Fruit fly (Drosophila melanogaster) whole organism, prepupa: ENCODE results near the gene Pgant8.

Experiments
- Blimp-1 ChIP-seq: fragments of 200-800 bp; sonication (Bioruptor generic); optimal IDR thresholded peaks from 3 replicates; lab custom pipeline; 2017; ENCODE audit warnings: missing biosample characterization, missing genetic modification characterization, mild to moderate bottlenecking, moderate library complexity, missing genetic modification reagents
- CG10631 ChIP-seq: fragments of 200-800 bp; sonication (Bioruptor generic); optimal IDR thresholded peaks from 2 replicates; lab custom pipeline; 2016; ENCODE audit warnings: missing biosample characterization, missing genetic modification characterization
- CG11762 ChIP-seq: fragments of 200-800 bp; sonication (Bioruptor generic); optimal IDR thresholded peaks from 3 replicates; lab custom pipeline; 2016; ENCODE audit warnings: missing biosample characterization, missing genetic modification characterization; ENCODE audit not compliant: insufficient read depth
- CG11902 ChIP-seq: fragments of 200-800 bp; sonication (Bioruptor generic); optimal IDR thresholded peaks from 3 replicates; lab custom pipeline; 2016; ENCODE audit warnings: missing biosample characterization, missing genetic modification characterization
- CG31627 ChIP-seq: fragments of 200-800 bp; sonication (Bioruptor generic); optimal IDR thresholded peaks from 3 replicates; lab custom pipeline; 2016; ENCODE audit warnings: missing biosample characterization, missing genetic modification characterization
- CG32006 ChIP-seq: fragments of 200-800 bp; sonication (Bioruptor generic); optimal IDR thresholded peaks from 3 replicates; lab custom pipeline; 2017; ENCODE audit warnings: missing biosample characterization, mild to moderate bottlenecking, missing genetic modification characterization
- CG34406 ChIP-seq: fragments of 200-800 bp; sonication (Bioruptor generic); optimal IDR thresholded peaks from 3 replicates; lab custom pipeline; 2016; ENCODE audit warnings: missing biosample characterization, missing genetic modification characterization
- CG3919 ChIP-seq: fragments of 200-800 bp; sonication (Bioruptor generic); optimal IDR thresholded peaks from 3 replicates; lab custom pipeline; 2016; ENCODE audit warnings: missing biosample characterization, missing genetic modification characterization
- CG4318 ChIP-seq: fragments of 200-800 bp; sonication (Bioruptor generic); optimal IDR thresholded peaks from 3 replicates; lab custom pipeline; 2017; ENCODE audit warnings: missing biosample characterization, mild to moderate bottlenecking, missing genetic modification characterization
- CG6163 ChIP-seq: fragments of 200-800 bp; sonication (Bioruptor generic); IDR thresholded peaks from 3 replicates; pipeline ENCODE4 v1.3.6; 2022; ENCODE audit warnings: missing biosample characterization, missing genetic modification characterization
- CG6792 ChIP-seq: fragments of 200-800 bp; sonication (Bioruptor generic); optimal IDR thresholded peaks from 3 replicates; lab custom pipeline; 2016; ENCODE audit warnings: missing biosample characterization, missing genetic modification characterization
- CG7368 ChIP-seq: fragments of 200-800 bp; sonication (Bioruptor generic); optimal IDR thresholded peaks from 3 replicates; lab custom pipeline; 2016; ENCODE audit warnings: missing biosample characterization, missing genetic modification characterization
- CG8119 ChIP-seq: fragments of 200-800 bp; sonication (Bioruptor generic); IDR thresholded peaks from 3 replicates; pipeline ENCODE4 v1.3.6; 2022; ENCODE audit warnings: missing biosample characterization, missing genetic modification characterization
- CG8319 ChIP-seq: fragments of 200-800 bp; sonication (Bioruptor generic); optimal IDR thresholded peaks from 3 replicates; lab custom pipeline; 2016; ENCODE audit warnings: missing biosample characterization, missing genetic modification characterization
- CG8632 ChIP-seq: fragments of 200-800 bp; sonication (Bioruptor generic); optimal IDR thresholded peaks from 3 replicates; lab custom pipeline; 2016; ENCODE audit warnings: missing biosample characterization, missing genetic modification characterization
- CG9139 ChIP-seq: fragments of 200-800 bp; sonication (Bioruptor generic); optimal IDR thresholded peaks from 3 replicates; lab custom pipeline; 2017; ENCODE audit warnings: missing biosample characterization, mild to moderate bottlenecking, missing genetic modification characterization
- Eip75B ChIP-seq: fragments of 200-800 bp; sonication (Bioruptor generic); optimal IDR thresholded peaks from 3 replicates; lab custom pipeline; 2016; ENCODE audit warnings: missing biosample characterization, missing genetic modification characterization
- Eip78C ChIP-seq: fragments of 200-800 bp; sonication (Bioruptor generic); peaks from one replicate; lab custom pipeline; 2016; ENCODE audit warnings: missing biosample characterization, missing genetic modification characterization
- Eip93F ChIP-seq: fragments of 200-800 bp; sonication (Bioruptor generic); optimal IDR thresholded peaks from 2 replicates; lab custom pipeline; 2016; ENCODE audit warnings: missing biosample characterization, mild to moderate bottlenecking, missing genetic modification characterization
- Ets21C ChIP-seq: fragments of 200-800 bp; sonication (Bioruptor generic); optimal IDR thresholded peaks from 3 replicates; lab custom pipeline; 2016; ENCODE audit warnings: missing biosample characterization, missing genetic modification characterization
- Hr4 ChIP-seq: fragments of 200-800 bp; sonication (Bioruptor generic); optimal IDR thresholded peaks from 3 replicates; lab custom pipeline; 2016; ENCODE audit warnings: missing biosample characterization, missing genetic modification characterization
- Met ChIP-seq: fragments of 200-800 bp; sonication (Bioruptor generic); optimal IDR thresholded peaks from 3 replicates; lab custom pipeline; 2016; ENCODE audit warnings: missing biosample characterization, missing genetic modification characterization
- Smox ChIP-seq: fragments of 200-800 bp; sonication (Bioruptor generic); optimal IDR thresholded peaks from 3 replicates; lab custom pipeline; 2016; ENCODE audit warnings: missing biosample characterization, missing genetic modification characterization
- Sox14 ChIP-seq: fragments of 200-800 bp; sonication (Bioruptor generic); optimal IDR thresholded peaks from 3 replicates; lab custom pipeline; 2016; ENCODE audit warnings: missing biosample characterization, missing genetic modification characterization
- Sox15 ChIP-seq: fragments of 200-800 bp; sonication (Bioruptor generic); optimal IDR thresholded peaks from 3 replicates; lab custom pipeline; 2016; ENCODE audit warnings: missing biosample characterization, missing genetic modification characterization
- achi ChIP-seq: fragments of 200-800 bp; sonication (Bioruptor generic); optimal IDR thresholded peaks from 3 replicates; lab custom pipeline; 2016; ENCODE audit warnings: missing biosample characterization, missing genetic modification characterization
- acj6 ChIP-seq: fragments of 200-800 bp; sonication (Bioruptor generic); optimal IDR thresholded peaks from 3 replicates; lab custom pipeline; 2016; ENCODE audit warnings: missing biosample characterization, missing genetic modification characterization
- cyc ChIP-seq: fragments of 200-800 bp; sonication (Bioruptor generic); optimal IDR thresholded peaks from 3 replicates; lab custom pipeline; 2016; ENCODE audit warnings: missing biosample characterization, missing genetic modification characterization
- dac ChIP-seq: fragments of 200-800 bp; sonication (Bioruptor generic); optimal IDR thresholded peaks from 2 replicates; lab custom pipeline; 2017; ENCODE audit warnings: missing biosample characterization, mild to moderate bottlenecking, missing genetic modification characterization
- esn ChIP-seq: fragments of 200-800 bp; sonication (Bioruptor generic); optimal IDR thresholded peaks from 2 replicates; lab custom pipeline; 2016; ENCODE audit warnings: missing biosample characterization, mild to moderate bottlenecking, missing genetic modification characterization, moderate library complexity
- fkh ChIP-seq: fragments of 200-800 bp; sonication (Bioruptor generic); optimal IDR thresholded peaks from 3 replicates; lab custom pipeline; 2017; ENCODE audit warnings: missing biosample characterization, mild to moderate bottlenecking, missing genetic modification characterization, moderate library complexity
- lz ChIP-seq: fragments of 200-800 bp; sonication (Bioruptor generic); optimal IDR thresholded peaks from 3 replicates; lab custom pipeline; 2016; ENCODE audit warnings: missing biosample characterization, missing genetic modification characterization
- net ChIP-seq: fragments of 200-800 bp; sonication (Bioruptor generic); optimal IDR thresholded peaks from 3 replicates; lab custom pipeline; 2016; ENCODE audit warnings: missing biosample characterization, missing genetic modification characterization
- pdm3 ChIP-seq: fragments of 200-800 bp; sonication (Bioruptor generic); optimal IDR thresholded peaks from 3 replicates; lab custom pipeline; 2016; ENCODE audit warnings: missing biosample characterization, missing genetic modification characterization
- svp ChIP-seq: fragments of 200-800 bp; sonication (Bioruptor generic); peaks from one replicate; lab custom pipeline; 2016; ENCODE audit warnings: missing biosample characterization, missing genetic modification characterization
- topi ChIP-seq: fragments of 200-800 bp; sonication (Bioruptor generic); optimal IDR thresholded peaks from 3 replicates; lab custom pipeline; 2016; ENCODE audit warnings: missing biosample characterization, missing genetic modification characterization
- vri ChIP-seq: fragments of 200-800 bp; sonication (Bioruptor generic); optimal IDR thresholded peaks from 3 replicates; lab custom pipeline; 2016; ENCODE audit warnings: missing biosample characterization, mild to moderate bottlenecking, missing genetic modification characterization

Pgant8 gene

DNA sequence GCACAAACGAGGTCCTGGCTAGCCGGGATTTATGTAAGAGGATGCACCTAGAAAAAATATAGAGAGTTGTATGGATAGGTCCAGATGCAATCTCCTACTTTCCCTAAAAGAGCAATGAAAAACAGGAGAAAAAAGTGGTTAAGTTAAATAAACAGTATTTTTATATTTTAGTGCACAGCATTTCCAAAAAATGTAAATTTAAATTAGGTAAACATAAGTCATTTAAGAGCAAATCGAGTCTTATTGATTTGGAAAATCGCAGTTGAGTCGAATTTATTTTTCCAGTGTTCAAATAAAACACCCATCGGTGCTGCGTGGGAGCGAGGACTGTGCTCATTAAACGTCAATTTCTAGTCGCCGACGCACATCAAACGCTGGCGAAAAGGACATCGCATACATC lies 17.9 kb upstream of the Pgant8 start:
- TF ChIP-seq CG10631 (no peak), Hr4 (GFP tag; lab: Kevin White, UChicago) (no peak), CG8119 (GFP tag; lab: Robert Waterston, UW) (no peak), vri (GFP tag; lab: Kevin White, UChicago) (no peak), CG34406 (no peak), Sox14 (GFP tag; lab: Kevin White, UChicago) (no peak), Ets21C (GFP tag; lab: Kevin White, UChicago) (no peak), dac (no peak), CG7368 (GFP tag; lab: Kevin White, UChicago) (no peak), CG9139 (no peak), CG4318 (no peak), Blimp-1 (GFP tag; lab: Kevin White, UChicago) (no peak), Eip93F (GFP tag; lab: Kevin White, UChicago) (no peak)

DNA sequence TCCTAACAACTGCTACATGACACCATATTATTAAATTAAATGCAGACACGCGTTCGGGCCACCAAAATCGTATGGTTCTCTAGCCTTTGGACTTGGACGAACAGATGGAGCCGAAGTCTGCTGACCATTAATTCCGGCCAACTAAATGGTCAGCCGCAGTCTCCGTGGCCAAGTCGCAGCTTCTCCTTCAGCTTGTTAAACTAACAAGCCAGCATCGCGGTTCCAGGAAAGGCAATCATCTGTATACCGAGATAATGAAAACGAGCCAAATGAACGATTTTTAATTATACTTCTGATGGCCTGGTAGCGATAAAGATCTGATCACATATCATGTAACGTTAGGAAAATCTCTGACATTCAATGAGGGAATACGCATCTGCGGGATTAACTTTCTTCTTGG lies 13.7 kb upstream of the Pgant8 start:
- no peak for TF ChIP-seq topi
- TF ChIP-seq fkh (GFP tag; lab: Kevin White, UChicago): no peak
- TF ChIP-seq Ets21C (GFP tag; lab: Kevin White, UChicago): no peak
- TF ChIP-seq CG32006 (GFP tag; lab: Kevin White, UChicago): no peak

DNA sequence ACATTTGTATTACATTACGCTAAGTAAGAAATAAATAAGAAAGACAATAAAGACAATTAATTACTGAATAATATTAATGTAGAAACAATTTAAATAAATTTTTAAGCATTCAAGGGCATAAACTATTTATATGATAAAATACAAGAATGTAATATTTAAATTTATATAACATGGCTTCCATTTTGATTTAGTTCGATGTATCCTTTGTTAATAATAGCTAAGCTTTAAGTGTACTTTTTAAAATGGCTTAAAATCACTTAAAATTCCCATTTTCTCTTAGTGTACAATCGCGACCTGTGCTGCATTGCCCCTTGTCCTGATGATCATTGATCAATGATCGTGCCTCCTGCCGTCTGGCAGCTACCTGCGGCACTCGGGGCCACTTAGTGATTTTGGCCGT lies 13.2 kb upstream of the Pgant8 start:
- TF ChIP-seq CG10631 (peak; percentile 21), Eip93F (GFP tag; lab: Kevin White, UChicago) (no peak), Sox15 (GFP tag; lab: Kevin White, UChicago) (no peak), achi (GFP tag; lab: Kevin White, UChicago) (peak; percentile 12), CG8319 (GFP tag; lab: Kevin White, UChicago) (no peak), Eip75B (GFP tag; lab: Kevin White, UChicago) (no peak), CG6163 (GFP tag; lab: Robert Waterston, UW) (no peak), Ets21C (GFP tag; lab: Kevin White, UChicago) (no peak), CG9139 (no peak), Sox14 (GFP tag; lab: Kevin White, UChicago) (no peak), CG31627 (no peak), Met (GFP tag; lab: Kevin White, UChicago) (peak; percentile 21), dac (no peak), CG11902 (GFP tag; lab: Kevin White, UChicago) (no peak), Eip78C (GFP tag; lab: Kevin White, UChicago) (peak; percentile 48), Smox (GFP tag; lab: Kevin White, UChicago) (peak; percentile 24), lz (GFP tag; lab: Kevin White, UChicago) (no peak), cyc (GFP tag; lab: Kevin White, UChicago) (peak; percentile 9), esn (peak; percentile 38), CG32006 (GFP tag; lab: Kevin White, UChicago) (no peak), Blimp-1 (GFP tag; lab: Kevin White, UChicago) (peak; percentile 9), fkh (GFP tag; lab: Kevin White, UChicago) (no peak), CG34406 (peak; percentile 47), topi (peak; percentile 17), svp (peak; percentile 78), pdm3 (GFP tag; lab: Kevin White, UChicago) (no peak), CG11762 (GFP tag; lab: Kevin White, UChicago) (no peak), acj6 (GFP tag; lab: Kevin White, UChicago) (peak; percentile 2), net (GFP tag; lab: Kevin White, UChicago) (no peak), vri (GFP tag; lab: Kevin White, UChicago) (peak; percentile 3), CG6792 (GFP tag; lab: Kevin White, UChicago) (peak; percentile 26), CG7368 (GFP tag; lab: Kevin White, UChicago) (no peak), CG8632 (GFP tag; lab: Kevin White, UChicago) (no peak), CG3919 (GFP tag; lab: Kevin White, UChicago) (peak; percentile 21)
- TF ChIP-seq, all 60 proteins: peak for 15
